Worm (Caenorhabditis elegans) whole organism, early embryonic: ENCODE measurements around the gene C14F11.7.

Source experiments
- F13C5.2 ChIP-seq: sonication (generic microtip); optimal IDR thresholded peaks from 2 replicates; lab custom pipeline; 2017; ENCODE audit warnings: mild to moderate bottlenecking, missing genetic modification characterization, inconsistent platforms, missing compliant biosample characterization
- ama-1 ChIP-seq: fragments of 150-350 bp; optimal IDR thresholded peaks from 2 replicates; lab custom pipeline; 2014
- scrt-1 ChIP-seq: fragments of 200-800 bp; sonication (Bioruptor generic); IDR thresholded peaks from 2 replicates; pipeline ENCODE4 v1.3.6; 2022; ENCODE audit warnings: missing genetic modification characterization, missing compliant biosample characterization
- tbx-11 ChIP-seq: fragments of 200-800 bp; sonication (Bioruptor generic); IDR thresholded peaks from 2 replicates; pipeline ENCODE4 v1.3.6; 2022; ENCODE audit warnings: missing genetic modification characterization, missing compliant biosample characterization

- TF ChIP-seq ama-1 (lab: Kevin White, UChicago) = no peak
- TF ChIP-seq scrt-1 (GFP tag; lab: Robert Waterston, UW) = no peak
- no peak for TF ChIP-seq tbx-11
- no peak for TF ChIP-seq F13C5.2
These were observed 8.2 kb upstream of the C14F11.7 start, which contains the start of gene lrch-1 for ce11 chrX:6216551-6216950.
